Worm (Caenorhabditis elegans) whole organism, young adult: ENCODE measurements around the gene ephx-1.
"Not testable (repeated sequence)": the region's sequence is repeated elsewhere in the genome, so short reads cannot be mapped to it uniquely, and the experiment has no call there.

Source experiments
- B0019.2 ChIP-seq: fragments of 200-800 bp; sonication (Bioruptor generic); conservative IDR thresholded peaks from 2 replicates; pipeline ENCODE4 v1.3.6; 2022; ENCODE audit warnings: missing genetic modification reagents, missing genetic modification characterization, missing compliant biosample characterization
- C06A6.2 ChIP-seq: fragments of 200-800 bp; sonication (Bioruptor generic); conservative IDR thresholded peaks from 2 replicates; pipeline ENCODE4 v1.3.6; 2022; ENCODE audit warnings: missing genetic modification characterization, missing compliant biosample characterization
- C17E4.6 ChIP-seq: fragments of 200-800 bp; sonication (Bioruptor generic); IDR thresholded peaks from 2 replicates; pipeline ENCODE4 v1.3.6; 2022; ENCODE audit warnings: missing genetic modification reagents, missing genetic modification characterization, missing compliant biosample characterization
- F22D6.2 ChIP-seq: sonication (generic microtip); optimal IDR thresholded peaks from 2 replicates; lab custom pipeline; 2016; ENCODE audit warnings: mild to moderate bottlenecking, missing genetic modification characterization, missing compliant biosample characterization
- F33H1.4 ChIP-seq: fragments of 200-800 bp; sonication (Bioruptor generic); IDR thresholded peaks from 2 replicates; pipeline ENCODE4 v1.3.6; 2022; ENCODE audit warnings: missing genetic modification reagents, missing genetic modification characterization, missing compliant biosample characterization
- F39B2.1 ChIP-seq: fragments of 200-800 bp; sonication (Bioruptor generic); IDR thresholded peaks from 2 replicates; pipeline ENCODE4 v1.3.6; 2022; ENCODE audit warnings: missing genetic modification reagents, missing genetic modification characterization, missing compliant biosample characterization
- Y53F4B.3 ChIP-seq: fragments of 200-800 bp; sonication (Bioruptor generic); IDR thresholded peaks from 2 replicates; pipeline ENCODE4 v1.3.6; 2022; ENCODE audit warnings: missing genetic modification reagents, missing genetic modification characterization, missing compliant biosample characterization
- Y53G8AR.9 ChIP-seq: fragments of 200-800 bp; sonication (Bioruptor generic); conservative IDR thresholded peaks from 2 replicates; pipeline ENCODE4 v1.3.6; 2022; ENCODE audit warnings: missing genetic modification reagents, missing genetic modification characterization, missing compliant biosample characterization
- Y56A3A.18 ChIP-seq: fragments of 200-800 bp; sonication (Bioruptor generic); IDR thresholded peaks from 2 replicates; pipeline ENCODE4 v1.3.6; 2022; ENCODE audit warnings: missing genetic modification reagents, missing genetic modification characterization, missing compliant biosample characterization
- Y67H2A.10 ChIP-seq: fragments of 200-800 bp; sonication (Bioruptor generic); conservative IDR thresholded peaks from 2 replicates; pipeline ENCODE4 v1.3.6; 2022; ENCODE audit warnings: missing genetic modification reagents, missing genetic modification characterization, missing compliant biosample characterization
- Y79H2A.3 ChIP-seq: fragments of 200-800 bp; sonication (Bioruptor generic); conservative IDR thresholded peaks from 2 replicates; pipeline ENCODE4 v1.3.6; 2022; ENCODE audit warnings: missing genetic modification reagents, missing genetic modification characterization, missing compliant biosample characterization
- aptf-2 ChIP-seq: fragments of 200-800 bp; sonication (Bioruptor generic); conservative IDR thresholded peaks from 2 replicates; pipeline ENCODE4 v1.3.6; 2022; ENCODE audit warnings: missing genetic modification reagents, missing genetic modification characterization, missing compliant biosample characterization
- aptf-3 ChIP-seq: fragments of 200-800 bp; sonication (Bioruptor generic); IDR thresholded peaks from 2 replicates; pipeline ENCODE4 v1.3.6; 2022; ENCODE audit warnings: missing genetic modification characterization, missing compliant biosample characterization
- athp-1 ChIP-seq: sonication (generic microtip); optimal IDR thresholded peaks from 2 replicates; lab custom pipeline; 2017; ENCODE audit warnings: mild to moderate bottlenecking, missing genetic modification characterization, missing compliant biosample characterization
- attf-5 ChIP-seq: fragments of 200-800 bp; sonication (Bioruptor generic); optimal IDR thresholded peaks from 2 replicates; lab custom pipeline; 2018; ENCODE audit warnings: mild to moderate bottlenecking, missing genetic modification characterization, missing compliant biosample characterization
- attf-6 ChIP-seq: fragments of 200-800 bp; sonication (Bioruptor generic); IDR thresholded peaks from 2 replicates; pipeline ENCODE4 v1.3.6; 2022; ENCODE audit warnings: missing genetic modification reagents, missing genetic modification characterization, missing compliant biosample characterization
- cebp-1 ChIP-seq, 2 experiments: fragments of 200-800 bp in 1 of 2; sonication (Bioruptor generic) in 1 of 2; sonication (generic microtip) in 1 of 2; IDR thresholded peaks in 1 of 2; optimal IDR thresholded peaks in 1 of 2; 2 replicates each; pipeline versions ENCODE4 v1.3.6 to Lab custom; 2017 to 2022; ENCODE audit warnings: missing compliant biosample characterization in 2 of 2, missing genetic modification characterization in 2 of 2, mild to moderate bottlenecking in 1 of 2, missing genetic modification reagents in 1 of 2, moderate library complexity in 1 of 2
- cebp-2 ChIP-seq: fragments of 200-800 bp; sonication (Bioruptor generic); IDR thresholded peaks from 2 replicates; pipeline ENCODE4 v1.3.6; 2022; ENCODE audit warnings: missing genetic modification characterization, missing compliant biosample characterization
- ceh-27 ChIP-seq: fragments of 200-800 bp; sonication (Bioruptor generic); optimal IDR thresholded peaks from 2 replicates; lab custom pipeline; 2018; ENCODE audit warnings: mild to moderate bottlenecking, missing genetic modification characterization, moderate library complexity, missing compliant biosample characterization
- ceh-58 ChIP-seq: fragments of 200-800 bp; sonication (Bioruptor generic); IDR thresholded peaks from 2 replicates; pipeline ENCODE4 v1.3.6; 2022; ENCODE audit warnings: missing genetic modification characterization, missing compliant biosample characterization
- egl-18 ChIP-seq: fragments of 200-800 bp; sonication (Bioruptor generic); IDR thresholded peaks from 2 replicates; pipeline ENCODE4 v1.3.6; 2022; ENCODE audit warnings: missing genetic modification reagents, missing genetic modification characterization, missing compliant biosample characterization
- egl-44 ChIP-seq: fragments of 200-800 bp; sonication (Bioruptor generic); IDR thresholded peaks from 2 replicates; pipeline ENCODE4 v1.3.6; 2022; ENCODE audit warnings: missing genetic modification reagents, missing genetic modification characterization, missing compliant biosample characterization
- egrh-3 ChIP-seq: fragments of 200-800 bp; sonication (Bioruptor generic); IDR thresholded peaks from 2 replicates; pipeline ENCODE4 v1.3.6; 2022; ENCODE audit warnings: missing genetic modification reagents, missing genetic modification characterization, missing compliant biosample characterization
- him-1 ChIP-seq: sonication (generic microtip); optimal IDR thresholded peaks from 2 replicates; lab custom pipeline; 2016; ENCODE audit warnings: missing genotype, missing genetic modification reagents, missing genetic modification characterization, missing compliant biosample characterization
- hmg-1.2 ChIP-seq: fragments of 200-800 bp; sonication (Bioruptor generic); IDR thresholded peaks from 2 replicates; pipeline ENCODE4 v1.3.6; 2022; ENCODE audit warnings: missing genetic modification reagents, missing genetic modification characterization, missing compliant biosample characterization
- hmg-20 ChIP-seq: fragments of 200-800 bp; sonication (Bioruptor generic); IDR thresholded peaks from 2 replicates; pipeline ENCODE4 v1.3.6; 2022; ENCODE audit warnings: missing genetic modification reagents, missing genetic modification characterization, missing compliant biosample characterization
- lag-1 ChIP-seq: fragments of 200-800 bp; sonication (Bioruptor generic); IDR thresholded peaks from 2 replicates; pipeline ENCODE4 v1.3.6; 2022; ENCODE audit warnings: missing genetic modification reagents, missing genetic modification characterization, missing compliant biosample characterization
- let-526 ChIP-seq: fragments of 200-800 bp; sonication (Bioruptor generic); IDR thresholded peaks from 2 replicates; pipeline ENCODE4 v1.3.6; 2022; ENCODE audit warnings: missing genetic modification reagents, missing genetic modification characterization, missing compliant biosample characterization
- let-607 ChIP-seq, 2 experiments: fragments of 200-800 bp in 1 of 2; sonication (Bioruptor generic) in 1 of 2; sonication (generic microtip) in 1 of 2; optimal IDR thresholded peaks; 2 replicates each; lab custom pipeline; 2016 to 2018; ENCODE audit warnings: mild to moderate bottlenecking in 2 of 2, missing compliant biosample characterization in 2 of 2, missing genetic modification characterization in 2 of 2, moderate library complexity in 2 of 2, missing genotype in 1 of 2
- lin-40 ChIP-seq: sonication (generic microtip); optimal IDR thresholded peaks from 2 replicates; lab custom pipeline; 2016; ENCODE audit warnings: missing genetic modification characterization, mild to moderate bottlenecking, missing compliant biosample characterization, missing genotype, missing genetic modification reagents
- lin-54 ChIP-seq: fragments of 200-800 bp; sonication (Bioruptor generic); optimal IDR thresholded peaks from 2 replicates; lab custom pipeline; 2018; ENCODE audit warnings: mild to moderate bottlenecking, missing genetic modification characterization, missing compliant biosample characterization
- lir-1 ChIP-seq: fragments of 200-800 bp; sonication (Bioruptor generic); conservative IDR thresholded peaks from 2 replicates; pipeline ENCODE4 v1.3.6; 2022; ENCODE audit warnings: missing genetic modification reagents, missing genetic modification characterization, missing compliant biosample characterization
- lsl-1 ChIP-seq: fragments of 200-800 bp; sonication (Bioruptor generic); optimal IDR thresholded peaks from 2 replicates; lab custom pipeline; 2018; ENCODE audit warnings: mild to moderate bottlenecking, missing genetic modification characterization, moderate library complexity, missing compliant biosample characterization
- madf-3 ChIP-seq: fragments of 200-800 bp; sonication (Bioruptor generic); IDR thresholded peaks from 2 replicates; pipeline ENCODE4 v1.3.6; 2022; ENCODE audit warnings: missing genetic modification reagents, missing genetic modification characterization, missing compliant biosample characterization
- madf-8 ChIP-seq: fragments of 200-800 bp; sonication (Bioruptor generic); conservative IDR thresholded peaks from 2 replicates; pipeline ENCODE4 v1.3.6; 2022; ENCODE audit warnings: missing genetic modification reagents, missing genetic modification characterization, missing compliant biosample characterization
- mcd-1 ChIP-seq: fragments of 200-800 bp; sonication (Bioruptor generic); IDR thresholded peaks from 2 replicates; pipeline ENCODE4 v1.3.6; 2022; ENCODE audit warnings: missing genetic modification reagents, missing genetic modification characterization, missing compliant biosample characterization
- nfya-2 ChIP-seq: fragments of 200-800 bp; sonication (Bioruptor generic); IDR thresholded peaks from 2 replicates; pipeline ENCODE4 v1.3.6; 2022; ENCODE audit warnings: missing genetic modification reagents, missing genetic modification characterization, missing compliant biosample characterization
- nhr-120 ChIP-seq: fragments of 200-800 bp; sonication (Bioruptor generic); IDR thresholded peaks from 2 replicates; pipeline ENCODE4 v1.3.6; 2022; ENCODE audit warnings: missing genetic modification characterization, missing compliant biosample characterization
- nhr-80 ChIP-seq: sonication (generic microtip); optimal IDR thresholded peaks from 2 replicates; lab custom pipeline; 2016; ENCODE audit warnings: missing genetic modification characterization, missing compliant biosample characterization
- repo-1 ChIP-seq: sonication (generic microtip); optimal IDR thresholded peaks from 2 replicates; lab custom pipeline; 2017; ENCODE audit warnings: mild to moderate bottlenecking, missing genetic modification characterization, missing compliant biosample characterization
- sea-2 ChIP-seq: fragments of 200-800 bp; sonication (Bioruptor generic); IDR thresholded peaks from 2 replicates; pipeline ENCODE4 v1.3.6; 2022; ENCODE audit warnings: missing genetic modification characterization, missing compliant biosample characterization
- snpc-4 ChIP-seq, 5 experiments: fragments of 150-350 bp in 1 of 5; sonication (generic microtip) in 4 of 5; optimal IDR thresholded peaks; 2 replicates each; lab custom pipeline; 2014 to 2018; ENCODE audit warnings: missing genetic modification characterization in 5 of 5, missing biosample characterization in 3 of 5, antibody characterized with exemption in 2 of 5, mild to moderate bottlenecking in 2 of 5, missing compliant biosample characterization in 2 of 5, missing genotype in 2 of 5, moderate library complexity in 2 of 5, missing genetic modification reagents in 1 of 5
- somi-1 ChIP-seq: fragments of 200-800 bp; sonication (Bioruptor generic); optimal IDR thresholded peaks from 2 replicates; lab custom pipeline; 2018; ENCODE audit warnings: mild to moderate bottlenecking, missing genetic modification characterization, missing compliant biosample characterization
- tbp1 ChIP-seq: fragments of 200-800 bp; sonication (Bioruptor generic); optimal IDR thresholded peaks from 2 replicates; lab custom pipeline; 2018; ENCODE audit warnings: mild to moderate bottlenecking, missing genetic modification characterization, missing compliant biosample characterization
- tlf-1 ChIP-seq: fragments of 200-800 bp; sonication (Bioruptor generic); optimal IDR thresholded peaks from 2 replicates; lab custom pipeline; 2018; ENCODE audit warnings: mild to moderate bottlenecking, missing genetic modification characterization, missing compliant biosample characterization
- unc-130 ChIP-seq: sonication (generic microtip); optimal IDR thresholded peaks from 2 replicates; lab custom pipeline; 2016; ENCODE audit warnings: missing genetic modification reagents, missing genetic modification characterization, missing compliant biosample characterization

Gene ephx-1

ce11 chrII:4047839-4048440 is 43.2 kb downstream of the ephx-1 start (continued):
- peak; percentile 77 for TF ChIP-seq lin-40 (tag; lab: Kevin White, UChicago)
- TF ChIP-seq let-607 (tag; optimal IDR thresholded peaks at IDR 0.05; lab: Kevin White, UChicago), result peak; percentile 57 to 89
- TF ChIP-seq C06A6.2, result peak; percentile 97
- peak; percentile 98 for TF ChIP-seq egl-18 (GFP tag; lab: Robert Waterston, UW)
- TF ChIP-seq Y67H2A.10 (GFP tag; lab: Robert Waterston, UW), result peak; percentile 92
- peak; percentile 98 for TF ChIP-seq lir-1
- TF ChIP-seq attf-6, result peak; percentile 87
- TF ChIP-seq Y53F4B.3 (GFP tag; lab: Robert Waterston, UW), result peak; percentile 73
- TF ChIP-seq Y56A3A.18, result peak; percentile 98
- TF ChIP-seq ceh-58 (GFP tag; lab: Robert Waterston, UW), result 0 out of 2 replicates have a peak, but pooled peaks have one; percentile 82
- TF ChIP-seq snpc-4 (GFP tag; optimal IDR thresholded peaks at IDR 0.05; lab: Kevin White, UChicago), result not testable (repeated sequence)
- TF ChIP-seq snpc-4 (tag; optimal IDR thresholded peaks at IDR 0.05; lab: Kevin White, UChicago), result peak in 2 of 4 experiments; percentile 22 to 45
- peak; percentile 93 for TF ChIP-seq sea-2 (GFP tag; lab: Robert Waterston, UW)
- TF ChIP-seq athp-1 (tag; lab: Kevin White, UChicago), result peak; percentile 35
- peak; percentile 37 for TF ChIP-seq repo-1 (tag; lab: Kevin White, UChicago)
- TF ChIP-seq unc-130 (GFP tag; lab: Kevin White, UChicago), result peak; percentile 41
- TF ChIP-seq lin-54 (GFP tag; lab: Kevin White, UChicago), result peak; percentile 78
- peak; percentile 78 for TF ChIP-seq egrh-3 (GFP tag; lab: Robert Waterston, UW)
- peak; percentile 95 for TF ChIP-seq F33H1.4 (GFP tag; lab: Robert Waterston, UW)
- TF ChIP-seq cebp-2 (GFP tag; lab: Robert Waterston, UW), result peak; percentile 96
- TF ChIP-seq tlf-1 (GFP tag; lab: Kevin White, UChicago), result peak; percentile 82
- peak; percentile 66 for TF ChIP-seq attf-5
- TF ChIP-seq egl-44 (GFP tag; lab: Robert Waterston, UW), result peak; percentile 96
- TF ChIP-seq mcd-1 (GFP tag; lab: Robert Waterston, UW), result peak; percentile 99
- TF ChIP-seq nfya-2, result peak; percentile 95
- peak; percentile 87; the same call in 1 of the 2 replicates for TF ChIP-seq Y79H2A.3 (GFP tag; lab: Robert Waterston, UW)
- peak; percentile 97 for TF ChIP-seq C17E4.6 (GFP tag; lab: Robert Waterston, UW)
- TF ChIP-seq F39B2.1 (GFP tag; lab: Robert Waterston, UW), result peak; percentile 87
- peak; percentile 100 for TF ChIP-seq Y53G8AR.9
- peak; percentile 99 for TF ChIP-seq nhr-120
- peak; percentile 94 for TF ChIP-seq hmg-20 (GFP tag; lab: Robert Waterston, UW)
- peak; percentile 40 for TF ChIP-seq ceh-27 (GFP tag; lab: Kevin White, UChicago)
- TF ChIP-seq aptf-3, result 0 out of 2 replicates have a peak, but pooled peaks have one; percentile 59
- peak; percentile 98 for TF ChIP-seq madf-3 (GFP tag; lab: Robert Waterston, UW)
- peak; percentile 99 for TF ChIP-seq let-526
- peak; percentile 50 for TF ChIP-seq somi-1 (GFP tag; lab: Kevin White, UChicago)
- TF ChIP-seq nhr-80 (tag; lab: Kevin White, UChicago), result peak; percentile 38
- TF ChIP-seq hmg-1.2, result peak; percentile 100
- TF ChIP-seq aptf-2, result peak; percentile 94
- peak; percentile 51 for TF ChIP-seq tbp1 (GFP tag; lab: Kevin White, UChicago)
- peak; percentile 98 for TF ChIP-seq lag-1 (GFP tag; lab: Robert Waterston, UW)
- peak; percentile 94 for TF ChIP-seq cebp-1 (GFP tag; IDR thresholded peaks at IDR 0.05; lab: Robert Waterston, UW)
- peak; percentile 72 for TF ChIP-seq cebp-1 (tag; optimal IDR thresholded peaks at IDR 0.05; lab: Kevin White, UChicago)
- TF ChIP-seq B0019.2 (GFP tag; lab: Robert Waterston, UW), result peak; percentile 94
- TF ChIP-seq him-1, result peak; percentile 52
- peak; percentile 69 for TF ChIP-seq lsl-1 (GFP tag; lab: Kevin White, UChicago)
- peak; percentile 96 for TF ChIP-seq madf-8 (GFP tag; lab: Robert Waterston, UW)
- TF ChIP-seq F22D6.2 (tag; lab: Kevin White, UChicago), result peak; percentile 46
